Worm (Caenorhabditis elegans): ENCODE results near the gene tbc-1.

DNA sequence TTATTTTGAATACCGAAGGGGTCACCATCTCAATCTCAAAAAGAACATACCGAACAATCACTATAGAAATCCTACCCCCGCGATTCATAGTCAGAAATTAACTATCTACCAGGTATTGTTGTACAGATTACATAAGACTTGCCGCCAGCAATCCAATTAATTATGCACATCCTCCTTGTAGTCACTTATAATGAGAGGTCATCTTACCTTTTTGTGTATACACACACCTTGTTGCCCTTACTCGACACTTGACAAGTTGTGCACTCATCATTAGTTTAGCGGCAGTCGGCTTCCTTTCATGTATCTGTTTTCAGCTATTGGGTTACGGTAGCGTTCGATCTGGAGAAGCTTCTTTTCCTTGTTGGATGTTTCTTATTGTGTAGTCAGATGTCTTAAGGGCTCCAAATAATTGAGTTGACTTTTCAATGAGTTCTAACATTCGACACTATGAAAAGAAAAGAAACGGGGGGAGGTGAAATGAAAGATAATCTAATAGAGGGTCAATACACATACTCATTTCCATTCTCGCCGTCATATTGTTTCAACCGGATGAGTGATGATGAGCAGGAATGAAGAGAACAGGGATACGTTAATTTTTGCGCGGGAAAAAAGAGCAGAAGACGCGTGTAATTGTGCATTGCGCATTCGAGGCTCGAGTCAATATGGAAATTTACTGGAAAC lies 11.0 kb upstream of the tbc-1 start:
- TF ChIP-seq unc-39 (tag; optimal IDR thresholded peaks at IDR 0.05) = no peak
- TF ChIP-seq ama-1 (optimal IDR thresholded peaks at IDR 0.05) = no peak
- no peak for TF ChIP-seq blmp-1 (tag; optimal IDR thresholded peaks at IDR 0.05; ENCODE audit: insufficient read depth)
- no peak for TF ChIP-seq zag-1 (tag; optimal IDR thresholded peaks at IDR 0.05)
- no peak for TF ChIP-seq nhr-11 (tag; optimal IDR thresholded peaks at IDR 0.05)
- TF ChIP-seq unc-62 (GFP tag; optimal IDR thresholded peaks at IDR 0.05) = no peak
- TF ChIP-seq egl-27 (tag; optimal IDR thresholded peaks at IDR 0.05) = no peak
- no peak for TF ChIP-seq skn-1 (tag; optimal IDR thresholded peaks at IDR 0.05)
- TF ChIP-seq fos-1 (tag; optimal IDR thresholded peaks at IDR 0.05) = no peak
- no peak for TF ChIP-seq ceh-16 (tag; optimal IDR thresholded peaks at IDR 0.05)
- TF ChIP-seq nhr-23 (tag; optimal IDR thresholded peaks at IDR 0.05) = no peak

All from whole organism, L2 larva.